Worm (Caenorhabditis elegans) whole organism, early embryonic: ENCODE data around the gene C06A1.3.

Experiments
- B0310.2 ChIP-seq: sonication (generic microtip); optimal IDR thresholded peaks from 2 replicates; lab custom pipeline; 2016; ENCODE audit warnings: mild to moderate bottlenecking, missing genetic modification characterization, missing compliant biosample characterization
- F13C5.2 ChIP-seq: sonication (generic microtip); optimal IDR thresholded peaks from 2 replicates; lab custom pipeline; 2017; ENCODE audit warnings: mild to moderate bottlenecking, missing genetic modification characterization, inconsistent platforms, missing compliant biosample characterization
- aly-1 ChIP-seq: sonication (generic microtip); optimal IDR thresholded peaks from 2 replicates; lab custom pipeline; 2016; ENCODE audit warnings: missing genetic modification characterization, missing compliant biosample characterization
- ama-1 ChIP-seq: fragments of 150-350 bp; optimal IDR thresholded peaks from 2 replicates; lab custom pipeline; 2014
- ceh-13 ChIP-seq: fragments of 200-800 bp; sonication (Bioruptor generic); optimal IDR thresholded peaks from 2 replicates; lab custom pipeline; 2018; ENCODE audit warnings: mild to moderate bottlenecking, missing genetic modification characterization, missing compliant biosample characterization
- ceh-36 ChIP-seq: sonication (generic microtip); optimal IDR thresholded peaks from 2 replicates; lab custom pipeline; 2016; ENCODE audit warnings: missing genetic modification characterization, inconsistent platforms, missing compliant biosample characterization
- ets-7 ChIP-seq: sonication (generic microtip); optimal IDR thresholded peaks from 2 replicates; lab custom pipeline; 2016; ENCODE audit warnings: missing genotype, missing genetic modification characterization, missing compliant biosample characterization
- flt-1 ChIP-seq: fragments of 200-800 bp; sonication (Bioruptor generic); IDR thresholded peaks from 2 replicates; pipeline ENCODE4 v1.3.6; 2022; ENCODE audit warnings: missing genetic modification characterization, missing compliant biosample characterization
- hmbx-1 ChIP-seq: sonication (generic microtip); optimal IDR thresholded peaks from 2 replicates; lab custom pipeline; 2016; ENCODE audit warnings: mild to moderate bottlenecking, missing genetic modification characterization, missing compliant biosample characterization
- hmg-4 ChIP-seq: fragments of 200-800 bp; sonication (Bioruptor generic); optimal IDR thresholded peaks from 2 replicates; lab custom pipeline; 2018; ENCODE audit warnings: mild to moderate bottlenecking, missing genetic modification characterization, missing compliant biosample characterization
- hnd-1 ChIP-seq: sonication (generic microtip); optimal IDR thresholded peaks from 2 replicates; lab custom pipeline; 2016; ENCODE audit warnings: missing genetic modification characterization, missing compliant biosample characterization
- pes-1 ChIP-seq: fragments of 200-800 bp; sonication (Bioruptor generic); IDR thresholded peaks from 2 replicates; pipeline ENCODE4 v1.3.6; 2022; ENCODE audit warnings: missing genetic modification reagents, missing genetic modification characterization, missing compliant biosample characterization
- scrt-1 ChIP-seq: fragments of 200-800 bp; sonication (Bioruptor generic); IDR thresholded peaks from 2 replicates; pipeline ENCODE4 v1.3.6; 2022; ENCODE audit warnings: missing genetic modification characterization, missing compliant biosample characterization
- sea-1 ChIP-seq: fragments of 200-800 bp; sonication (Bioruptor generic); conservative IDR thresholded peaks from 2 replicates; pipeline ENCODE4 v1.3.6; 2022; ENCODE audit warnings: missing genetic modification characterization, missing compliant biosample characterization
- tbx-11 ChIP-seq: fragments of 200-800 bp; sonication (Bioruptor generic); IDR thresholded peaks from 2 replicates; pipeline ENCODE4 v1.3.6; 2022; ENCODE audit warnings: missing genetic modification characterization, missing compliant biosample characterization
- tbx-37 ChIP-seq: fragments of 200-800 bp; sonication (Bioruptor generic); conservative IDR thresholded peaks from 2 replicates; pipeline ENCODE4 v1.3.6; 2022; ENCODE audit warnings: missing genetic modification reagents, missing genetic modification characterization, missing compliant biosample characterization
- tra-4 ChIP-seq: sonication (generic microtip); optimal IDR thresholded peaks from 2 replicates; lab custom pipeline; 2017; ENCODE audit warnings: missing genetic modification characterization, missing compliant biosample characterization

Gene C06A1.3

ce11 chrII:10608821-10609220 is 36.8 kb downstream of the C06A1.3 start:
- TF ChIP-seq sea-1 (GFP tag; lab: Robert Waterston, UW), result no peak
- TF ChIP-seq tbx-37, result no peak
- TF ChIP-seq B0310.2 (tag; lab: Kevin White, UChicago), result no peak
- no peak for TF ChIP-seq scrt-1 (GFP tag; lab: Robert Waterston, UW)
- no peak for TF ChIP-seq ceh-36
- TF ChIP-seq tbx-11 (GFP tag; lab: Robert Waterston, UW), result no peak
- TF ChIP-seq tra-4 (tag; lab: Kevin White, UChicago), result no peak
- TF ChIP-seq F13C5.2 (tag; lab: Kevin White, UChicago), result no peak
- TF ChIP-seq hmg-4, result no peak
- TF ChIP-seq aly-1 (tag; lab: Kevin White, UChicago), result no peak
- no peak for TF ChIP-seq ets-7 (tag; lab: Kevin White, UChicago)
- no peak for TF ChIP-seq hnd-1
- TF ChIP-seq ceh-13 (GFP tag; lab: Kevin White, UChicago), result no peak
- TF ChIP-seq pes-1 (GFP tag; lab: Robert Waterston, UW), result no peak
- TF ChIP-seq ama-1 (lab: Kevin White, UChicago), result no peak
- TF ChIP-seq flt-1 (GFP tag; lab: Robert Waterston, UW), result no peak
- no peak for TF ChIP-seq hmbx-1 (tag; lab: Kevin White, UChicago)

- no peak for TF ChIP-seq ceh-36
- no peak for TF ChIP-seq hmbx-1 (tag; lab: Kevin White, UChicago)
- TF ChIP-seq ama-1 (lab: Kevin White, UChicago), result no peak
- no peak for TF ChIP-seq ceh-13 (GFP tag; lab: Kevin White, UChicago)
Observed at ce11 chrII:10612743-10613142, 40.7 kb downstream of the C06A1.3 start, which contains the start of gene C14A4.12. Gene C14A4.12 (plus strand): TSS chrII:10613043.

- TF ChIP-seq ama-1 (lab: Kevin White, UChicago) (no peak), hmg-4 (no peak), ceh-36 (no peak), ceh-13 (GFP tag; lab: Kevin White, UChicago) (no peak), tbx-11 (GFP tag; lab: Robert Waterston, UW) (no peak), aly-1 (tag; lab: Kevin White, UChicago) (no peak), pes-1 (GFP tag; lab: Robert Waterston, UW) (no peak), scrt-1 (GFP tag; lab: Robert Waterston, UW) (no peak), F13C5.2 (tag; lab: Kevin White, UChicago) (no peak)
Observed at ce11 chrII:10618157-10618556, 46.1 kb downstream of the C06A1.3 start, which contains the start of gene C14A4.13. Gene C14A4.13 (plus strand): TSS chrII:10618457.

DNA sequence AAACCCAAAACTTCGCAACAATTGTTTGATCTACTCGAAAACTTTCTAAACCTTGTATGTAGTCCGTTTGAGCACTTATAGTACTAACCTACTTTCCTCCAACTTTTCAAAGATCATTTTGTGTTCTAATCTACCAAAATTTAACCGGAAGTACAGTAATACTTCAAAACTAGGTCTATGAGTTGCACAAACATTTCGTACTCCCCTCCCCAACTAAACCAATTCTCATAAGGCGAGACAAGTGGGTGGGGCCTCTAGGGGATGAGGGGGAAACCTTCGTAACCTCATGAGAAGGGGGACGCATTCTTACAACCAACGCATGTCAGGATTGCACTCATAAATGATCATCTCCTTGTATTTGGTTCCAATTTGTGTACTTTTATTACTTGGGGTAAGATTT is 49.9 kb downstream of the C06A1.3 start, which contains the start of gene cutl-9:
Gene cutl-9 (plus strand): TSS at position 301 of the 400 bp plus-strand sequence.
- TF ChIP-seq tra-4 (tag; lab: Kevin White, UChicago) (no peak), hmbx-1 (tag; lab: Kevin White, UChicago) (no peak), pes-1 (GFP tag; lab: Robert Waterston, UW) (no peak)
